Worm (Caenorhabditis elegans) whole organism, L2 larva: ENCODE measurements around the gene str-64.

Source experiments
- R02D3.7 ChIP-seq: fragments of 150-350 bp; optimal IDR thresholded peaks from 2 replicates; lab custom pipeline; 2014; ENCODE audit warnings: missing biosample characterization, missing genetic modification characterization
- elt-1 ChIP-seq: fragments of 150-350 bp; optimal IDR thresholded peaks from 2 replicates; lab custom pipeline; 2014; ENCODE audit warnings: missing biosample characterization, missing genetic modification characterization
- fos-1 ChIP-seq: fragments of 150-350 bp; optimal IDR thresholded peaks from 2 replicates; lab custom pipeline; 2014; ENCODE audit warnings: missing biosample characterization, missing genetic modification characterization
- lin-11 ChIP-seq: fragments of 150-350 bp; sonication (generic microtip); optimal IDR thresholded peaks from 2 replicates; lab custom pipeline; 2014; ENCODE audit warnings: missing biosample characterization, missing genetic modification characterization, inconsistent platforms, mixed read lengths
- lin-13 ChIP-seq: fragments of 150-350 bp; optimal IDR thresholded peaks from 2 replicates; lab custom pipeline; 2014; ENCODE audit warnings: missing biosample characterization, missing genetic modification reagents, missing genetic modification characterization
- lin-39 ChIP-seq: fragments of 150-350 bp; optimal IDR thresholded peaks from 2 replicates; lab custom pipeline; 2014; ENCODE audit warnings: missing biosample characterization, missing genetic modification reagents, missing genetic modification characterization
- mdl-1 ChIP-seq, 2 experiments: fragments of 150-350 bp in 1 of 2; sonication (generic microtip) in 1 of 2; optimal IDR thresholded peaks; 2 replicates each; lab custom pipeline; 2017; ENCODE audit warnings: missing biosample characterization in 2 of 2, missing genetic modification characterization in 2 of 2
- nhr-25 ChIP-seq: fragments of 150-350 bp; sonication (generic microtip); optimal IDR thresholded peaks from 3 replicates; lab custom pipeline; 2014; ENCODE audit warnings: missing biosample characterization, missing genetic modification characterization
- unc-62 ChIP-seq: fragments of 150-350 bp; optimal IDR thresholded peaks from 2 replicates; lab custom pipeline; 2014; ENCODE audit warnings: missing biosample characterization, missing genetic modification reagents, missing genetic modification characterization
- ztf-4 ChIP-seq: fragments of 150-350 bp; optimal IDR thresholded peaks from 2 replicates; lab custom pipeline; 2014; ENCODE audit warnings: missing biosample characterization, missing genetic modification characterization

ce11 chrV:3312067-3312666, 29.1 kb downstream of the str-64 start, which contains the start of gene arrd-18:
- TF ChIP-seq fos-1 (tag; lab: Kevin White, UChicago) = no peak
- no peak for TF ChIP-seq lin-11 (tag; lab: Kevin White, UChicago)
- TF ChIP-seq unc-62 (GFP tag; lab: Kevin White, UChicago) = no peak
- no peak for TF ChIP-seq ztf-4 (tag; lab: Kevin White, UChicago)
- no peak for TF ChIP-seq nhr-25
- TF ChIP-seq lin-39 (tag; lab: Kevin White, UChicago) = no peak
- TF ChIP-seq mdl-1 (tag; optimal IDR thresholded peaks at IDR 0.05; lab: Kevin White, UChicago) = no peak
- TF ChIP-seq elt-1 = no peak
- TF ChIP-seq R02D3.7 (tag; lab: Kevin White, UChicago) = no peak
- no peak for TF ChIP-seq lin-13 (GFP tag; lab: Kevin White, UChicago)
